Worm (Caenorhabditis elegans) whole organism, L1 larva: ENCODE measurements around the gene T04A8.13.

ENCODE experiments used
- F16B12.6 ChIP-seq: fragments of 150-350 bp; optimal IDR thresholded peaks from 2 replicates; lab custom pipeline; 2014; ENCODE audit warnings: missing biosample characterization, missing genetic modification characterization
- alr-1 ChIP-seq: fragments of 200-800 bp; sonication (Bioruptor generic); optimal IDR thresholded peaks from 2 replicates; lab custom pipeline; 2018; ENCODE audit warnings: borderline replicate concordance, mild to moderate bottlenecking, missing genetic modification characterization, missing compliant biosample characterization
- aly-2 ChIP-seq: fragments of 150-350 bp; optimal IDR thresholded peaks from 2 replicates; lab custom pipeline; 2014; ENCODE audit warnings: missing biosample characterization, missing genetic modification characterization
- ceh-82 ChIP-seq, 3 experiments: fragments of 150-350 bp in 1 of 3; sonication (generic microtip) in 2 of 3; optimal IDR thresholded peaks; 2 replicates each; lab custom pipeline; 2014 to 2017; ENCODE audit warnings: missing biosample characterization in 3 of 3, missing genetic modification characterization in 3 of 3
- ces-1 ChIP-seq: fragments of 150-350 bp; optimal IDR thresholded peaks from 2 replicates; lab custom pipeline; 2014; ENCODE audit warnings: missing biosample characterization, missing genetic modification reagents, missing genetic modification characterization
- egl-13 ChIP-seq: sonication (generic microtip); optimal IDR thresholded peaks from 2 replicates; lab custom pipeline; 2016; ENCODE audit warnings: missing genotype, missing genetic modification reagents, missing genetic modification characterization, missing compliant biosample characterization
- jun-1 ChIP-seq: fragments of 150-350 bp; optimal IDR thresholded peaks from 2 replicates; lab custom pipeline; 2014; ENCODE audit warnings: missing biosample characterization, missing genetic modification reagents, missing genetic modification characterization
- lin-13 ChIP-seq: fragments of 150-350 bp; optimal IDR thresholded peaks from 2 replicates; lab custom pipeline; 2014; ENCODE audit warnings: missing biosample characterization, missing genetic modification reagents, missing genetic modification characterization
- nhr-28 ChIP-seq: fragments of 150-350 bp; optimal IDR thresholded peaks from 2 replicates; lab custom pipeline; 2014; ENCODE audit warnings: missing biosample characterization, missing genetic modification characterization
- pqm-1 ChIP-seq: sonication (generic microtip); optimal IDR thresholded peaks from 3 replicates; lab custom pipeline; 2017; ENCODE audit warnings: missing biosample characterization, missing genetic modification characterization
- snu-23 ChIP-seq: sonication (generic microtip); optimal IDR thresholded peaks from 2 replicates; lab custom pipeline; 2016; ENCODE audit warnings: missing genetic modification characterization, missing compliant biosample characterization
- swsn-7 ChIP-seq: sonication (generic microtip); optimal IDR thresholded peaks from 2 replicates; lab custom pipeline; 2016; ENCODE audit warnings: missing genetic modification characterization, missing compliant biosample characterization
- unc-98 ChIP-seq: fragments of 200-800 bp; sonication (Bioruptor generic); IDR thresholded peaks from 2 replicates; pipeline ENCODE4 v1.3.6; 2022; ENCODE audit warnings: missing genetic modification characterization, missing compliant biosample characterization
- ztf-11 ChIP-seq, 2 experiments: sonication (generic microtip); optimal IDR thresholded peaks; 2 replicates each; lab custom pipeline; 2016 to 2017; ENCODE audit warnings: missing genetic modification characterization in 2 of 2, missing biosample characterization in 1 of 2, missing compliant biosample characterization in 1 of 2

DNA sequence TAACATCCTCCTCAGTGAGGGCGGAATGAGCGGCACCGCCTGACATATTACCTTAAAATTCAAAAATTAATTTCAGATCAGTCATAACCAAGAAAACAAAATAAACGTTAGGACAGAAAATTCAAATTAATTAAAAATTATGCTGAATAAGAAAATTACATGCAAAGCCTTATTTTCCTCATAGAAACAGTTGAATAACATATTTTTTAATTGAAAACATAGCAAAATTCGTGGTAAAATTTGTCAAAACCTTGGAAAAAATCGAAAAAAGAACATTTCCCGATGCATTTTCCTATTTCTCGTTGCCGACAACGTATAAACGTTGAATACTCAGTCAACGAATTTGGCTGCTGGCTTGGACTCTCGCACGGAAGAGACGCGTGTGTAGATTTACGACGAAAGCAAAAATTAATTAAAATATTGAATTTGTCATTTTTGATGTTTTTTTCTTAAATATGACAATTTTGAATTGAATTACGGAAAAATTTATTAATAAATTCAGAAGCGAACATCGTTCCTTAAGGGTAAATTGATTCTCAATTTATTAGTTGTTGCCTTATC, 47.3 kb downstream of the T04A8.13 start, which contains the start of the genes rps-0 and rbg-3:
- TF ChIP-seq nhr-28 (tag; lab: Kevin White, UChicago) = no peak
- peak; percentile 90 for TF ChIP-seq jun-1
- peak in 1 of 2 experiments; percentile 72 for TF ChIP-seq ztf-11 (tag; optimal IDR thresholded peaks at IDR 0.05; lab: Kevin White, UChicago)
- TF ChIP-seq aly-2 (tag; lab: Kevin White, UChicago) = peak; percentile 66
- TF ChIP-seq egl-13 (tag; lab: Kevin White, UChicago) = peak; percentile 82
- no peak for TF ChIP-seq ces-1 (GFP tag; lab: Kevin White, UChicago)
- peak; percentile 92 for TF ChIP-seq swsn-7 (tag; lab: Kevin White, UChicago)
- peak; percentile 71 for TF ChIP-seq F16B12.6 (tag; lab: Kevin White, UChicago)
- no peak; the same call in 1 of the 2 replicates for TF ChIP-seq unc-98 (GFP tag; lab: Robert Waterston, UW)
- TF ChIP-seq ceh-82 (tag; optimal IDR thresholded peaks at IDR 0.05; lab: Kevin White, UChicago) = peak; percentile 93 to 94 (median 93)
- TF ChIP-seq snu-23 (GFP tag; lab: Kevin White, UChicago) = peak; percentile 96
- TF ChIP-seq lin-13 (GFP tag; lab: Kevin White, UChicago) = peak; percentile 90
- no peak for TF ChIP-seq pqm-1 (tag; lab: Kevin White, UChicago)
- TF ChIP-seq alr-1 (tag; lab: Kevin White, UChicago) = no peak
